Worm (Caenorhabditis elegans) whole organism, late embryonic: ENCODE data around the gene ins-31.

Experiments used
- K02D7.2 ChIP-seq: sonication (generic microtip); optimal IDR thresholded peaks from 2 replicates; lab custom pipeline; 2017; ENCODE audit warnings: mild to moderate bottlenecking, missing genetic modification characterization, missing compliant biosample characterization
- K09A11.1 ChIP-seq: sonication (generic microtip); optimal IDR thresholded peaks from 2 replicates; lab custom pipeline; 2017; ENCODE audit warnings: antibody characterized with exemption, mild to moderate bottlenecking, missing genetic modification characterization, missing compliant biosample characterization; ENCODE audit not compliant: insufficient read depth
- ahr-1 ChIP-seq: sonication (generic microtip); optimal IDR thresholded peaks from 2 replicates; lab custom pipeline; 2016; ENCODE audit warnings: missing genetic modification characterization, missing compliant biosample characterization
- ceh-18 ChIP-seq: sonication (generic microtip); optimal IDR thresholded peaks from 2 replicates; lab custom pipeline; 2016; ENCODE audit warnings: missing genetic modification characterization, missing compliant biosample characterization
- ceh-2 ChIP-seq: sonication (generic microtip); optimal IDR thresholded peaks from 2 replicates; lab custom pipeline; 2016; ENCODE audit warnings: missing genotype, missing genetic modification characterization, missing compliant biosample characterization
- ceh-22 ChIP-seq: sonication (generic microtip); optimal IDR thresholded peaks from 2 replicates; lab custom pipeline; 2017; ENCODE audit warnings: missing biosample characterization, missing genetic modification characterization
- ceh-24 ChIP-seq: sonication (generic microtip); optimal IDR thresholded peaks from 2 replicates; lab custom pipeline; 2016; ENCODE audit warnings: mild to moderate bottlenecking, missing genetic modification characterization, missing compliant biosample characterization
- ceh-30 ChIP-seq: fragments of 150-350 bp; optimal IDR thresholded peaks from 2 replicates; lab custom pipeline; 2014; ENCODE audit warnings: missing biosample characterization, missing genetic modification characterization
- ceh-31 ChIP-seq: sonication (generic microtip); optimal IDR thresholded peaks from 2 replicates; lab custom pipeline; 2016; ENCODE audit warnings: missing genetic modification characterization, missing compliant biosample characterization
- ceh-34 ChIP-seq: sonication (generic microtip); optimal IDR thresholded peaks from 2 replicates; lab custom pipeline; 2016; ENCODE audit warnings: mild to moderate bottlenecking, missing genetic modification characterization, missing compliant biosample characterization
- ceh-48 ChIP-seq: sonication (generic microtip); optimal IDR thresholded peaks from 2 replicates; lab custom pipeline; 2016; ENCODE audit warnings: missing genetic modification characterization, inconsistent platforms, missing compliant biosample characterization
- ceh-9 ChIP-seq: sonication (generic microtip); optimal IDR thresholded peaks from 2 replicates; lab custom pipeline; 2016; ENCODE audit warnings: mild to moderate bottlenecking, missing genetic modification characterization, inconsistent platforms, missing compliant biosample characterization
- che-1 ChIP-seq: sonication (generic microtip); optimal IDR thresholded peaks from 2 replicates; lab custom pipeline; 2016; ENCODE audit warnings: mild to moderate bottlenecking, missing genetic modification characterization, missing compliant biosample characterization
- dmd-4 ChIP-seq: sonication (generic microtip); optimal IDR thresholded peaks from 2 replicates; lab custom pipeline; 2016; ENCODE audit warnings: borderline replicate concordance, missing genetic modification characterization, missing compliant biosample characterization
- elt-4 ChIP-seq: sonication (generic microtip); optimal IDR thresholded peaks from 2 replicates; lab custom pipeline; 2016; ENCODE audit warnings: missing genetic modification characterization, missing compliant biosample characterization
- ets-4 ChIP-seq: sonication (generic microtip); optimal IDR thresholded peaks from 2 replicates; lab custom pipeline; 2016; ENCODE audit warnings: missing genetic modification characterization, missing compliant biosample characterization
- fkh-10 ChIP-seq: fragments of 150-350 bp; optimal IDR thresholded peaks from 2 replicates; lab custom pipeline; 2014; ENCODE audit warnings: missing biosample characterization, missing genetic modification reagents, missing genetic modification characterization
- gmeb-2 ChIP-seq: sonication (generic microtip); optimal IDR thresholded peaks from 2 replicates; lab custom pipeline; 2016; ENCODE audit warnings: missing genetic modification characterization, inconsistent platforms, missing compliant biosample characterization
- hlh-15 ChIP-seq: sonication (generic microtip); optimal IDR thresholded peaks from 2 replicates; lab custom pipeline; 2016; ENCODE audit warnings: missing genetic modification characterization, missing compliant biosample characterization
- hlh-6 ChIP-seq: sonication (generic microtip); optimal IDR thresholded peaks from 2 replicates; lab custom pipeline; 2016; ENCODE audit warnings: missing genotype, missing genetic modification characterization, missing compliant biosample characterization
- hlh-8 ChIP-seq: sonication (generic microtip); optimal IDR thresholded peaks from 2 replicates; lab custom pipeline; 2016; ENCODE audit warnings: missing genotype, missing genetic modification characterization, missing compliant biosample characterization
- lin-11 ChIP-seq: fragments of 200-800 bp; sonication (Bioruptor generic); optimal IDR thresholded peaks from 2 replicates; lab custom pipeline; 2018; ENCODE audit warnings: mild to moderate bottlenecking, missing genetic modification characterization, missing compliant biosample characterization
- mec-3 ChIP-seq: sonication (generic microtip); optimal IDR thresholded peaks from 2 replicates; lab custom pipeline; 2016; ENCODE audit warnings: borderline replicate concordance, missing genetic modification characterization, missing compliant biosample characterization
- nhr-232 ChIP-seq: sonication (generic microtip); optimal IDR thresholded peaks from 2 replicates; lab custom pipeline; 2016; ENCODE audit warnings: missing genetic modification characterization, missing compliant biosample characterization
- odd-2 ChIP-seq: sonication (generic microtip); optimal IDR thresholded peaks from 2 replicates; lab custom pipeline; 2017; ENCODE audit warnings: antibody characterized with exemption, mild to moderate bottlenecking, missing genetic modification characterization, missing compliant biosample characterization
- pat-9 ChIP-seq: fragments of 200-800 bp; sonication (Bioruptor generic); optimal IDR thresholded peaks from 2 replicates; lab custom pipeline; 2018; ENCODE audit warnings: mild to moderate bottlenecking, missing genetic modification characterization, moderate library complexity, missing compliant biosample characterization
- pax-1 ChIP-seq: fragments of 150-350 bp; optimal IDR thresholded peaks from 2 replicates; lab custom pipeline; 2014; ENCODE audit warnings: missing biosample characterization, missing genetic modification characterization
- pha-2 ChIP-seq: sonication (generic microtip); optimal IDR thresholded peaks from 2 replicates; lab custom pipeline; 2017; ENCODE audit warnings: mild to moderate bottlenecking, missing genetic modification characterization, missing compliant biosample characterization
- pha-4 ChIP-seq: fragments of 150-350 bp; optimal IDR thresholded peaks from 2 replicates; lab custom pipeline; 2018; ENCODE audit warnings: missing biosample characterization, missing genetic modification reagents, missing genetic modification characterization
- pqm-1 ChIP-seq: sonication (generic microtip); optimal IDR thresholded peaks from 2 replicates; lab custom pipeline; 2016; ENCODE audit warnings: missing genetic modification characterization, missing compliant biosample characterization
- pros-1 ChIP-seq: fragments of 150-350 bp; optimal IDR thresholded peaks from 2 replicates; lab custom pipeline; 2014; ENCODE audit warnings: missing biosample characterization, missing genetic modification reagents, missing genetic modification characterization
- ref-2 ChIP-seq: sonication (generic microtip); optimal IDR thresholded peaks from 2 replicates; lab custom pipeline; 2016; ENCODE audit warnings: missing genetic modification characterization, missing compliant biosample characterization
- sdc-2 ChIP-seq: sonication (generic microtip); optimal IDR thresholded peaks from 2 replicates; lab custom pipeline; 2016; ENCODE audit warnings: missing genotype, missing genetic modification characterization, missing compliant biosample characterization
- sox-2 ChIP-seq: fragments of 200-800 bp; sonication (Bioruptor generic); IDR thresholded peaks from 2 replicates; pipeline ENCODE4 v1.3.6; 2022; ENCODE audit warnings: missing genetic modification reagents, missing genetic modification characterization, missing compliant biosample characterization
- sox-4 ChIP-seq: sonication (generic microtip); optimal IDR thresholded peaks from 2 replicates; lab custom pipeline; 2017; ENCODE audit warnings: mild to moderate bottlenecking, missing genetic modification characterization, inconsistent platforms, missing compliant biosample characterization
- syd-9 ChIP-seq: sonication (generic microtip); optimal IDR thresholded peaks from 2 replicates; lab custom pipeline; 2016; ENCODE audit warnings: mild to moderate bottlenecking, missing genetic modification characterization, moderate library complexity, missing compliant biosample characterization
- unc-3 ChIP-seq, 2 experiments: fragments of 200-800 bp in 1 of 2; sonication (Bioruptor generic) in 1 of 2; sonication (generic microtip) in 1 of 2; conservative IDR thresholded peaks in 1 of 2; optimal IDR thresholded peaks in 1 of 2; 2 replicates each; pipeline versions ENCODE4 v1.3.6 to Lab custom; 2016 to 2022; ENCODE audit warnings: missing compliant biosample characterization in 2 of 2, missing genetic modification characterization in 2 of 2, missing genetic modification reagents in 1 of 2
- unc-42 ChIP-seq: sonication (generic microtip); optimal IDR thresholded peaks from 2 replicates; lab custom pipeline; 2016; ENCODE audit warnings: missing genotype, missing genetic modification characterization, missing compliant biosample characterization
- ztf-16 ChIP-seq: sonication (generic microtip); optimal IDR thresholded peaks from 2 replicates; lab custom pipeline; 2017; ENCODE audit warnings: missing genetic modification characterization, missing compliant biosample characterization

The ins-31 gene

DNA sequence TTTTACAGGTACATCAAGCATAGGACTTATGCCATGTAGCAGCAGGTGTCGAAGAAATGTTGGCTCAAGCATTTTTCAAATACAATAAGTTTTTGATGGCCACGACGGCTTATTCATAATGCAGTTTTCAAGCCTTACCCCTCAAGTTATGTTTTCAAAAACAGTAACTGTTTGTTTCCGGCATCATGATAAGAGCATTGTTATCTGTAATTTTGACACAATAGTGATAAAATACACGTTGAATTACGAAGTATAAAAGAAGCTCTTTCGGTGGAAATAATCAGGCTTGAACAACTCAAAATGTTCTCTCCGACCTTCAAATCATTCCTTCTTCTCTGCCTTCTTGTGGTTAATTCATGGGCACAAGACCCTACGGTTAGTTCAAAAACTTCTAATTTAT, 24.8 kb upstream of the ins-31 start, which contains the start of gene clec-121:
Gene clec-121 (plus strand): TSS at position 301 of the 400 bp plus-strand sequence.
- TF ChIP-seq ceh-24 (tag; lab: Kevin White, UChicago) (no peak), odd-2 (tag; lab: Kevin White, UChicago) (no peak), mec-3 (tag; lab: Kevin White, UChicago) (no peak), gmeb-2 (tag; lab: Kevin White, UChicago) (no peak), ahr-1 (tag; lab: Kevin White, UChicago) (no peak), fkh-10 (GFP tag; lab: Kevin White, UChicago) (no peak), pha-2 (tag; lab: Kevin White, UChicago) (no peak), ceh-48 (tag; lab: Kevin White, UChicago) (no peak), ceh-22 (no peak), pqm-1 (tag; lab: Kevin White, UChicago) (no peak), lin-11 (tag; lab: Kevin White, UChicago) (no peak), ceh-18 (no peak), sox-4 (no peak)
- TF ChIP-seq, all 69 proteins: peak for 0

- TF ChIP-seq pat-9 (no peak), syd-9 (tag; lab: Kevin White, UChicago) (no peak), sdc-2 (tag; lab: Kevin White, UChicago) (no peak), ceh-34 (tag; lab: Kevin White, UChicago) (no peak)
These were observed 21.1 kb upstream of the ins-31 start, which contains the start of gene clec-122 for ce11 chrII:3105765-3106164. Gene clec-122, plus strand, starts transcription at chrII:3106065.

DNA sequence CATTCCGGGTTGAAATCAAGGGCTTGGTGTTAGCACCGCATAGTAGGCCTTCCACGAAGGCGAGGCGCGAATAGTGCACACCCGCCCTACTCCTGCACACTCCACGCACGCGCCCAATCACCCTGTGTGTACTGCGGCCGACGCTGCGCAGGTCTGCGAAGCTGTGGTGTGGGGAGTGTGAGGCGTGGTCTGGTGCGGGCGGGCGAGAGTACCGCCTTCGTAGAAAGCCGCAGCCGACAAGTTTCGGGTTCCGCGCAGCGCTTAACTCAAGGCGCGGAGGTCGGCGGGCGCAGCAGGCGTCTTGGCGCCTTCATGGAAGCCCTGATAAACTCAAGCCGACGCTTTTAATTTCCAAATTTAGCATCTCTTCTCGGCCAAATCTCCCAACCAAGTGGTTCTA, 18.7 kb upstream of the ins-31 start:
- TF ChIP-seq hlh-6 (peak; percentile 34), ceh-24 (tag; lab: Kevin White, UChicago) (no peak)
- TF ChIP-seq, all 69 proteins: peak for 1

- TF ChIP-seq K09A11.1 (tag; lab: Kevin White, UChicago) (no peak), pros-1 (no peak), ceh-9 (tag; lab: Kevin White, UChicago) (no peak), ztf-16 (tag; lab: Kevin White, UChicago) (no peak), ceh-30 (tag; lab: Kevin White, UChicago) (no peak), hlh-15 (tag; lab: Kevin White, UChicago) (no peak), ceh-2 (tag; lab: Kevin White, UChicago) (no peak), sox-2 (GFP tag; lab: Robert Waterston, UW) (no peak), K02D7.2 (tag; lab: Kevin White, UChicago) (no peak), pha-4 (tag; lab: Kevin White, UChicago) (no peak), unc-42 (tag; lab: Kevin White, UChicago) (no peak), che-1 (tag; lab: Kevin White, UChicago) (no peak), ceh-31 (tag; lab: Kevin White, UChicago) (no peak), pax-1 (tag; lab: Kevin White, UChicago) (no peak)
These were observed 17.3 kb upstream of the ins-31 start for ce11 chrII:3109533-3109932.

ce11 chrII:3110099-3110498, 16.7 kb upstream of the ins-31 start:
- TF ChIP-seq pha-2 (tag; lab: Kevin White, UChicago) (no peak), hlh-8 (tag; lab: Kevin White, UChicago) (no peak), ceh-22 (no peak), ceh-24 (tag; lab: Kevin White, UChicago) (no peak), ceh-2 (tag; lab: Kevin White, UChicago) (no peak), ztf-16 (tag; lab: Kevin White, UChicago) (no peak), nhr-232 (no peak), ets-4 (tag; lab: Kevin White, UChicago) (no peak), pat-9 (no peak), syd-9 (tag; lab: Kevin White, UChicago) (no peak), dmd-4 (tag; lab: Kevin White, UChicago) (no peak), ref-2 (tag; lab: Kevin White, UChicago) (no peak), elt-4 (tag; lab: Kevin White, UChicago) (no peak), unc-3 (GFP tag; conservative IDR thresholded peaks at IDR 0.05; lab: Robert Waterston, UW) (no peak), unc-3 (tag; optimal IDR thresholded peaks at IDR 0.05; lab: Kevin White, UChicago) (no peak), ceh-18 (no peak)
